Worm (Caenorhabditis elegans) whole organism, early embryonic: ENCODE results near the gene vps-36.

Experiments used
- B0310.2 ChIP-seq: sonication (generic microtip); optimal IDR thresholded peaks from 2 replicates; lab custom pipeline; 2016; ENCODE audit warnings: mild to moderate bottlenecking, missing genetic modification characterization, missing compliant biosample characterization
- F13C5.2 ChIP-seq: sonication (generic microtip); optimal IDR thresholded peaks from 2 replicates; lab custom pipeline; 2017; ENCODE audit warnings: mild to moderate bottlenecking, missing genetic modification characterization, inconsistent platforms, missing compliant biosample characterization
- ama-1 ChIP-seq: fragments of 150-350 bp; optimal IDR thresholded peaks from 2 replicates; lab custom pipeline; 2014
- ceh-13 ChIP-seq: fragments of 200-800 bp; sonication (Bioruptor generic); optimal IDR thresholded peaks from 2 replicates; lab custom pipeline; 2018; ENCODE audit warnings: mild to moderate bottlenecking, missing genetic modification characterization, missing compliant biosample characterization
- ceh-36 ChIP-seq: sonication (generic microtip); optimal IDR thresholded peaks from 2 replicates; lab custom pipeline; 2016; ENCODE audit warnings: missing genetic modification characterization, inconsistent platforms, missing compliant biosample characterization
- flt-1 ChIP-seq: fragments of 200-800 bp; sonication (Bioruptor generic); IDR thresholded peaks from 2 replicates; pipeline ENCODE4 v1.3.6; 2022; ENCODE audit warnings: missing genetic modification characterization, missing compliant biosample characterization
- hmbx-1 ChIP-seq: sonication (generic microtip); optimal IDR thresholded peaks from 2 replicates; lab custom pipeline; 2016; ENCODE audit warnings: mild to moderate bottlenecking, missing genetic modification characterization, missing compliant biosample characterization
- hmg-4 ChIP-seq: fragments of 200-800 bp; sonication (Bioruptor generic); optimal IDR thresholded peaks from 2 replicates; lab custom pipeline; 2018; ENCODE audit warnings: mild to moderate bottlenecking, missing genetic modification characterization, missing compliant biosample characterization
- pes-1 ChIP-seq: fragments of 200-800 bp; sonication (Bioruptor generic); IDR thresholded peaks from 2 replicates; pipeline ENCODE4 v1.3.6; 2022; ENCODE audit warnings: missing genetic modification reagents, missing genetic modification characterization, missing compliant biosample characterization
- scrt-1 ChIP-seq: fragments of 200-800 bp; sonication (Bioruptor generic); IDR thresholded peaks from 2 replicates; pipeline ENCODE4 v1.3.6; 2022; ENCODE audit warnings: missing genetic modification characterization, missing compliant biosample characterization
- sea-1 ChIP-seq: fragments of 200-800 bp; sonication (Bioruptor generic); conservative IDR thresholded peaks from 2 replicates; pipeline ENCODE4 v1.3.6; 2022; ENCODE audit warnings: missing genetic modification characterization, missing compliant biosample characterization
- tbx-11 ChIP-seq: fragments of 200-800 bp; sonication (Bioruptor generic); IDR thresholded peaks from 2 replicates; pipeline ENCODE4 v1.3.6; 2022; ENCODE audit warnings: missing genetic modification characterization, missing compliant biosample characterization
- tbx-37 ChIP-seq: fragments of 200-800 bp; sonication (Bioruptor generic); conservative IDR thresholded peaks from 2 replicates; pipeline ENCODE4 v1.3.6; 2022; ENCODE audit warnings: missing genetic modification reagents, missing genetic modification characterization, missing compliant biosample characterization
- tra-4 ChIP-seq: sonication (generic microtip); optimal IDR thresholded peaks from 2 replicates; lab custom pipeline; 2017; ENCODE audit warnings: missing genetic modification characterization, missing compliant biosample characterization

ce11 chrV:10970070-10970469 lies 9.6 kb upstream of the vps-36 start, which contains the start of gene F17C11.22:
- TF ChIP-seq flt-1 (no peak), hmbx-1 (tag; lab: Kevin White, UChicago) (no peak), pes-1 (GFP tag; lab: Robert Waterston, UW) (no peak), ceh-13 (GFP tag; lab: Kevin White, UChicago) (no peak), ama-1 (lab: Kevin White, UChicago) (no peak), B0310.2 (tag; lab: Kevin White, UChicago) (no peak), tbx-11 (GFP tag; lab: Robert Waterston, UW) (no peak), ceh-36 (tag; lab: Kevin White, UChicago) (no peak), tbx-37 (GFP tag; lab: Robert Waterston, UW) (no peak), tra-4 (no peak), sea-1 (no peak), hmg-4 (GFP tag; lab: Kevin White, UChicago) (no peak), F13C5.2 (tag; lab: Kevin White, UChicago) (no peak), scrt-1 (no peak)
